Fruit fly (Drosophila melanogaster) whole organism, pupa: ENCODE data around the gene CG42489.

ENCODE experiments used
- CG10348 ChIP-seq: fragments of 200-800 bp; sonication (Bioruptor generic); IDR thresholded peaks from 2 replicates; pipeline ENCODE4 v1.3.6; 2022; ENCODE audit warnings: missing biosample characterization, missing genetic modification characterization
- CG12605 ChIP-seq: fragments of 200-800 bp; sonication (Bioruptor generic); IDR thresholded peaks from 2 replicates; pipeline ENCODE4 v1.3.6; 2022; ENCODE audit warnings: missing biosample characterization, missing genetic modification characterization
- CG13204 ChIP-seq: fragments of 200-800 bp; sonication (Bioruptor generic); optimal IDR thresholded peaks from 2 replicates; lab custom pipeline; 2018; ENCODE audit warnings: missing biosample characterization, mild to moderate bottlenecking, missing genetic modification characterization, moderate library complexity
- CG14655 ChIP-seq: fragments of 200-800 bp; sonication (Bioruptor generic); optimal IDR thresholded peaks from 3 replicates; lab custom pipeline; 2017; ENCODE audit warnings: mild to moderate bottlenecking, missing biosample characterization, missing genetic modification reagents, missing genetic modification characterization
- CG15710 ChIP-seq: fragments of 200-800 bp; sonication (Bioruptor generic); optimal IDR thresholded peaks from 2 replicates; lab custom pipeline; 2018; ENCODE audit warnings: missing biosample characterization, mild to moderate bottlenecking, missing genetic modification characterization, moderate library complexity
- CG17806 ChIP-seq: fragments of 200-800 bp; sonication (Bioruptor generic); optimal IDR thresholded peaks from 2 replicates; lab custom pipeline; 2018; ENCODE audit warnings: missing biosample characterization, mild to moderate bottlenecking, missing genetic modification characterization, moderate library complexity
- CG32121 ChIP-seq: fragments of 200-800 bp; sonication (Bioruptor generic); IDR thresholded peaks from 2 replicates; pipeline ENCODE4 v1.3.6; 2022; ENCODE audit warnings: missing biosample characterization, missing genetic modification characterization
- CG34367 ChIP-seq: fragments of 200-800 bp; sonication (Bioruptor generic); optimal IDR thresholded peaks from 2 replicates; lab custom pipeline; 2018; ENCODE audit warnings: missing biosample characterization, mild to moderate bottlenecking, missing genetic modification characterization
- CG4496 ChIP-seq: fragments of 200-800 bp; sonication (Bioruptor generic); IDR thresholded peaks from 3 replicates; pipeline ENCODE4 v1.3.6; 2022; ENCODE audit warnings: missing biosample characterization, missing genetic modification characterization
- CG8159 ChIP-seq: fragments of 200-800 bp; sonication (Bioruptor generic); optimal IDR thresholded peaks from 3 replicates; lab custom pipeline; 2018; ENCODE audit warnings: missing biosample characterization, mild to moderate bottlenecking, missing genetic modification characterization, moderate library complexity
- CG8301 ChIP-seq: fragments of 200-800 bp; sonication (Bioruptor generic); optimal IDR thresholded peaks from 2 replicates; lab custom pipeline; 2018; ENCODE audit warnings: missing biosample characterization, mild to moderate bottlenecking, missing genetic modification characterization
- CG9948 ChIP-seq: fragments of 200-800 bp; sonication (Bioruptor generic); optimal IDR thresholded peaks from 2 replicates; lab custom pipeline; 2018; ENCODE audit warnings: missing biosample characterization, mild to moderate bottlenecking, missing genetic modification characterization, moderate library complexity
- D1 ChIP-seq: fragments of 200-800 bp; sonication (Bioruptor generic); optimal IDR thresholded peaks from 2 replicates; lab custom pipeline; 2018; ENCODE audit warnings: missing biosample characterization, mild to moderate bottlenecking, missing genetic modification characterization, moderate library complexity
- EcR ChIP-seq: fragments of 200-800 bp; sonication (Bioruptor generic); optimal IDR thresholded peaks from 3 replicates; lab custom pipeline; 2019; ENCODE audit warnings: missing biosample characterization, missing genetic modification characterization, mild to moderate bottlenecking, moderate library complexity, missing genetic modification reagents
- Ets98B ChIP-seq: fragments of 200-800 bp; sonication (Bioruptor generic); IDR thresholded peaks from 2 replicates; pipeline ENCODE4 v1.3.6; 2022; ENCODE audit warnings: missing biosample characterization, missing genetic modification characterization
- Pif1A ChIP-seq: fragments of 200-800 bp; sonication (Bioruptor generic); optimal IDR thresholded peaks from 3 replicates; lab custom pipeline; 2016; ENCODE audit warnings: missing biosample characterization, missing genetic modification characterization
- Pif1B ChIP-seq: fragments of 200-800 bp; sonication (Bioruptor generic); optimal IDR thresholded peaks from 3 replicates; lab custom pipeline; 2016; ENCODE audit warnings: missing biosample characterization, missing genetic modification characterization
- Snoo ChIP-seq: fragments of 200-800 bp; sonication (Bioruptor generic); optimal IDR thresholded peaks from 3 replicates; lab custom pipeline; 2017; ENCODE audit warnings: missing biosample characterization, mild to moderate bottlenecking, missing genetic modification characterization, inconsistent platforms
- fd96Ca ChIP-seq: fragments of 200-800 bp; sonication (Bioruptor generic); IDR thresholded peaks from 3 replicates; pipeline ENCODE4 v1.3.6; 2022; ENCODE audit warnings: missing biosample characterization, missing genetic modification characterization
- gl ChIP-seq: fragments of 200-800 bp; sonication (Bioruptor generic); optimal IDR thresholded peaks from 2 replicates; lab custom pipeline; 2018; ENCODE audit warnings: missing biosample characterization, mild to moderate bottlenecking, missing genetic modification characterization
- rn ChIP-seq: fragments of 200-800 bp; sonication (Bioruptor generic); IDR thresholded peaks from 2 replicates; pipeline ENCODE4 v1.3.6; 2022; ENCODE audit warnings: missing biosample characterization, missing genetic modification characterization

CG42489 gene

DNA sequence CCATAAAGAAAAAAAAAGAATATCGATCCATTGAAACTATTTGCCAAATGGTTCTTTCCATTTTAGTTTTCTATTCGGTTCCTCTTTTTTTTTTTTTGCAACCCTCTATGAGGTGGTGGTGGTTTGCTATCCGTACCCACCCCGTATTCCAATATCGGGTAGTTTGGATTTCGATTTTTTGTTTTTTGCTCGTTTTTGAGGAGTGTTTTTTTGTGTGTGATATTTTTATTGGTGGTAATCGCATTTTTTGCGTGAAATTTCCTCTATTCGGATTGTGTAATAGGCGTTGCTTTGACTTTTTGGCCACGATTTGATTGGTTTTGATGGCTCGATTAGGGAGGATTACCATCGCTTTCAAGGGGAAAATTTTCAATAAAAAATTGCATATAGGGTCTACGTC is 31.9 kb upstream of the CG42489 start:
- no peak for TF ChIP-seq EcR (GFP tag; lab: Kevin White, UChicago)
- TF ChIP-seq, all 21 proteins: peak for 0

DNA sequence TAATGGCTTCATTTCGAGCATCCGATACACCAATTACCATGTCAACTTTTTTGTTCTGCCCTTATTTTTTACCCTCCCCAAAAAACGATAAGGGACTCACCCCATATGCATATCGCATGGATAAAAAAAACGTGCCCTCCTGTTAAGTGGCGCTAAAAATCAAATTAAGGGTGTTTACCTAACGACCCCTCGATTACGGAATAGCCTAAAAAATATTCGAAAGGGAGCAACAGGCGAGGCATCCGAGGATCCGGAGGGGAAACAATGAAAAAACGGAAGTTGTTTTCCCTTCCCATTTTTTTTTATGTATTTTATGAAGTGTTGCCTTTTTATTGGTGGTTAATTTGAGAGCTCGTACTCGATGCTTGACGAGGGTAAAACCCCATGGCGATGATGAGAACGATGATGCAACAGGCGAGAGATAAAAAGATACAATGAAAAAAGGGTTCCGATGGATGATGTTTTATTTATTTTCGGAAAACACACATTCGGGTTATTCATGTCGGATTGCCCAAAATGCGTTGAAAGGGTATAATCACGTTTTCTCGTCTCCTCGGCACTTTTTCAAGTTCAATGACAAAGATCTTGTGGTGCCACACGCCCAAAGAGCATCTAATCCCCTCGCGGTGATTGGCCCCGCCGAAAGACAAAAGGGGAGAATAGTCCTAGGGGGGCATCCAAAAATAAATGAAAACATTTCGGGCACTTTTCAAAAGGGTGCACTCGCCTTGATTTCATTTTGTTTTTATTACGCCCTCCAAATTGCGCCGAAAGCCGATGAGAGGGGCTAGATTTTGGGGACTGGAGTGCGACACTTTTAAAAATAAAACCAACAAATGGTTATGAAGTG is 30.0 kb upstream of the CG42489 start, which contains the start of gene CG44227:
CG44227 (minus strand) TSS at position 849 of the 850 bp plus-strand sequence.
- TF ChIP-seq CG34367 (tag; lab: Kevin White, UChicago) (no peak), Pif1A (GFP tag; lab: Kevin White, UChicago) (no peak), CG8159 (no peak), Pif1B (GFP tag; lab: Kevin White, UChicago) (no peak), fd96Ca (no peak), CG9948 (no peak)

DNA sequence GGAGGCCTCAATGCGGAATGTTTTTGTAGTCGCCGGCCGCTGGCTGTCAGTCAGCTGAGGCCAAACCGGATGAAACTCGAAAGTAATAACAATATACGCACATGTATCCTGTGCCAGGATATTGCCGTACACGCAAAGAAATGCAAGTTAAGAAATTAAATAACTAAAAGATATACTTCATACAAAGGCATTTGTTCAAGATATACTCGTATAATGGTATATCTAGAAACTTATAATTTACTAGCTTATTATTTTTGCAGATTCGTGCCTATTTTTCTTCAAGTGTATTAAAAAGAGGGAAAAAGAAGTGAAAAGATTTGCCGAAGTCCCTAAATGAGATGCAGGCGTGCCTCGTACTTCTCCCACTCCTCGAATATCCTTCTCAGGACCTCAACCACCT is 28.7 kb upstream of the CG42489 start:
- TF ChIP-seq CG32121, result no peak
- no peak for TF ChIP-seq CG14655 (GFP tag; lab: Kevin White, UChicago)
- no peak for TF ChIP-seq Snoo (tag; lab: Kevin White, UChicago)
- TF ChIP-seq gl, result no peak
- no peak for TF ChIP-seq Ets98B (GFP tag; lab: Robert Waterston, UW)
- no peak for TF ChIP-seq CG12605 (GFP tag; lab: Robert Waterston, UW)
- TF ChIP-seq CG9948, result no peak
- TF ChIP-seq CG4496 (GFP tag; lab: Robert Waterston, UW), result no peak
- no peak for TF ChIP-seq CG17806 (tag; lab: Kevin White, UChicago)
- no peak for TF ChIP-seq CG13204
- no peak for TF ChIP-seq D1
- TF ChIP-seq fd96Ca, result no peak
- TF ChIP-seq CG8301 (tag; lab: Kevin White, UChicago), result no peak
- no peak for TF ChIP-seq CG10348 (GFP tag; lab: Robert Waterston, UW)
- TF ChIP-seq, all 21 proteins: peak for 0

DNA sequence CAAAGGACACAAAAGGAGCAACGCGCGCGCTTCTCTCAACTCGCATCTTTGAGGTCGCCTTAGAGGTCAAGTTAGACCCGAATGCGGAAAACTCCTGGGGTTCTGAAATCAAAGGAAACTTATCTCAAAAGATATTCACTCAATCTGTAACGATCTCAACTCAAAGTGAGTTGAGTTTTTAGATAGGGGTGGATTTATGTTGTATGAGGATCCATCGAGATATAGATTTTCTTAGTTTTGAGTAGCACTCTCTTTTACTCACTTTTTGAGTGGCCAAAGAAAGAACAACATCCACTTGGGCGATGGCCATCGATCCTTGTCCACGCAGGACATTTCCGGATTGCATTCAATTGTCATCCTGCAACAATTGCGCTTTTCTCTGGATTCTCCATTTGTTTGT is 26.0 kb upstream of the CG42489 start:
- TF ChIP-seq Pif1A (GFP tag; lab: Kevin White, UChicago), result no peak
- no peak for TF ChIP-seq CG14655 (GFP tag; lab: Kevin White, UChicago)
- no peak for TF ChIP-seq CG12605 (GFP tag; lab: Robert Waterston, UW)
- TF ChIP-seq CG34367 (tag; lab: Kevin White, UChicago), result no peak
- TF ChIP-seq CG10348 (GFP tag; lab: Robert Waterston, UW), result no peak
- no peak for TF ChIP-seq Ets98B (GFP tag; lab: Robert Waterston, UW)
- TF ChIP-seq D1, result no peak
- TF ChIP-seq CG13204, result no peak
- no peak for TF ChIP-seq rn
- TF ChIP-seq Pif1B (GFP tag; lab: Kevin White, UChicago), result no peak
- TF ChIP-seq CG17806 (tag; lab: Kevin White, UChicago), result no peak
- no peak for TF ChIP-seq CG4496 (GFP tag; lab: Robert Waterston, UW)
- no peak for TF ChIP-seq CG32121
- TF ChIP-seq Snoo (tag; lab: Kevin White, UChicago), result no peak
- TF ChIP-seq CG8301 (tag; lab: Kevin White, UChicago), result no peak

DNA sequence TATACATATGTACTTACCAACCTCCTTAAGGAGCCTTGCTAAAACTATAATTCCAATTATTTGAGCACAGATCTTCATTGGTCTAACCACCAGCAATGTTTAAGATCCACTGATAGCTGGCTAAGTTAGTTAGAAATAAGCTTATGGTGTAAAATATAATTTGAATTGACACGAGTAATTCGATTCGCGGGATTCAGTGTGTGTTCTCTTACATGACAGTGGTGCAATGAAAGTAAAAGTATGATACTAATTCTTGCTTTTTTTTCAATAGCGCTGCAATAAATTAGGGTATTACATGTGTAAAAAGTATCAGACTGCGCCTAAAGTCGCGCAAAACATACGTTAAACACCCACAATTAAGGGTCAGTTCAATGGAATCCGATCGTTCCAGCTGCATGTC is 25.4 kb upstream of the CG42489 start, which contains the start of gene CG33325:
CG33325 (minus strand) TSS at position 101 of the 400 bp plus-strand sequence.
- TF ChIP-seq CG14655 (GFP tag; lab: Kevin White, UChicago), result no peak
- no peak for TF ChIP-seq Pif1A (GFP tag; lab: Kevin White, UChicago)

DNA sequence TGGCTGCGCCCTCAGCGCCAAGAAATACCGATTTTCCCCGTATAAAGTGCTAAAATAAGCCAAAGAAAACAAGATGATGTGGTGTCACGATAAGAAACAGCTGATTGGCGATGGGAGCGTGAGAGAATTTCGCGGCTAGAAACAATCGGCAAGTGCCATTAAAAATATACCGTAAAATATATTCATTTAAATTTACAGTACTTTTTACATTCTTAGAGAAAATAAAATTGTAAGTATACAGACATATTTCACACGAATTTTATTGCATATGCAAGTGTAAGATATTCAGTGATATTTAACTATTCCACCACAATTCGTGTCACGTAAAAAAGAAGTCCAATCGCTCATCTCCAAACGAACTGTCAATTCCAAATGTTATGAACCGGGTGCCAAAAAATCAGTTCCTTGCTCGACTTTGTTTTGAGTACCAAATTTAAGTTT is 22.0 kb upstream of the CG42489 start, which contains the start of the genes Unc50, CG11755 and CG8043:
Unc50 (minus strand) TSS at position 54 of the 441 bp plus-strand sequence.
CG11755 (plus strand) TSS at position 356 of the 441 bp plus-strand sequence.
CG8043 (plus strand) TSS at position 356 of the 441 bp plus-strand sequence.
- TF ChIP-seq CG17806 (tag; lab: Kevin White, UChicago) (no peak), CG8159 (peak; percentile 75), CG10348 (GFP tag; lab: Robert Waterston, UW) (peak; percentile 27; the same call in 1 of the 2 replicates), Pif1A (GFP tag; lab: Kevin White, UChicago) (no peak), CG9948 (peak; percentile 67), gl (no peak), Snoo (tag; lab: Kevin White, UChicago) (peak; percentile 59), fd96Ca (peak; percentile 73), Pif1B (GFP tag; lab: Kevin White, UChicago) (peak; percentile 62), rn (peak; percentile 34; the same call in 1 of the 2 replicates), CG34367 (tag; lab: Kevin White, UChicago) (peak; percentile 56), Ets98B (GFP tag; lab: Robert Waterston, UW) (peak; percentile 51), CG8301 (tag; lab: Kevin White, UChicago) (no peak), EcR (GFP tag; lab: Kevin White, UChicago) (no peak), D1 (no peak), CG15710 (tag; lab: Kevin White, UChicago) (peak; percentile 66), CG4496 (GFP tag; lab: Robert Waterston, UW) (no peak), CG14655 (GFP tag; lab: Kevin White, UChicago) (no peak), CG13204 (no peak), CG12605 (GFP tag; lab: Robert Waterston, UW) (no peak), CG32121 (0 out of 2 replicates have a peak, but pooled peaks have one; percentile 50)
- TF ChIP-seq, all 21 proteins: peak for 11
